In the genomic region with DNA sequence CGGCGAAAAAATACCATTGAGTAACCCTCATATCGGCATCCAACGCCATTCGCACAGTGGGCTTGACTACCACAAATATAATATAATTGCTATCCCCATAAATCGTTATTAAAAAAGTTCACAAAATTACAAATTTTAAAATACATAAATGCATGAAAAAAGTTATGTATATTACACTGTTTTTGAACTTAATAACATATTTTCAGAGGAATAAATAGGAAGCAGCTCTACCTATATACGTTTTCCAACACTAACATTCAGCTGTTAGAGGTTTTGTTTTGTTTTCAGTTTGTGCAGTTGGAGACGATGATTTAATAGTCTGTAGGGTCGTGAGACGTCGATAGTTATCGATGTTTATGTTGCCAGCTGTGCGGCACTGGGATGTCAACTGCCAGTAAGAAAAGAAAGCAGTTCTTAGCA, we compare ENCODE assay signal across 1 fruit fly cellular context.
TF ChIP-seq lines count a peak whose summit lies in the region.

TSS of gene Ino80 (minus strand) at position 58 of the 420 bp plus-strand sequence.
TSS of gene Aptx (plus strand) at position 360 of the 420 bp plus-strand sequence.

TF ChIP-seq in whole organism, embryonic, 481 proteins besides CTCF, POLR2A, EP300 and RAD21 (continued from another document):
- TF ChIP-seq cad (GFP tag; optimal IDR thresholded peaks at IDR 0.05; lab: Kevin White, UChicago) (no peak), CG2712 (tag; optimal IDR thresholded peaks at IDR 0.05; lab: Kevin White, UChicago) (peak; percentile 94), Blimp-1 (GFP tag; optimal IDR thresholded peaks at IDR 0.05; lab: Kevin White, UChicago) (peak; percentile 92), schlank (tag; optimal IDR thresholded peaks at IDR 0.05; lab: Kevin White, UChicago) (peak; percentile 59), gem (tag; optimal IDR thresholded peaks at IDR 0.05; lab: Kevin White, UChicago) (peak; percentile 97), eve (GFP tag; optimal IDR thresholded peaks at IDR 0.05; lab: Kevin White, UChicago) (peak in 1 of 2 experiments; percentile 51), Poxn (GFP tag; IDR thresholded peaks at IDR 0.05; lab: Robert Waterston, UW) (peak; percentile 85), CG3995 (GFP tag; optimal IDR thresholded peaks at IDR 0.05; lab: Kevin White, UChicago) (peak; percentile 69), run (tag; optimal IDR thresholded peaks at IDR 0.05; lab: Kevin White, UChicago) (peak; percentile 73)
